Worm (Caenorhabditis elegans): ENCODE data around the gene K08B12.3.

Gene K08B12.3

DNA sequence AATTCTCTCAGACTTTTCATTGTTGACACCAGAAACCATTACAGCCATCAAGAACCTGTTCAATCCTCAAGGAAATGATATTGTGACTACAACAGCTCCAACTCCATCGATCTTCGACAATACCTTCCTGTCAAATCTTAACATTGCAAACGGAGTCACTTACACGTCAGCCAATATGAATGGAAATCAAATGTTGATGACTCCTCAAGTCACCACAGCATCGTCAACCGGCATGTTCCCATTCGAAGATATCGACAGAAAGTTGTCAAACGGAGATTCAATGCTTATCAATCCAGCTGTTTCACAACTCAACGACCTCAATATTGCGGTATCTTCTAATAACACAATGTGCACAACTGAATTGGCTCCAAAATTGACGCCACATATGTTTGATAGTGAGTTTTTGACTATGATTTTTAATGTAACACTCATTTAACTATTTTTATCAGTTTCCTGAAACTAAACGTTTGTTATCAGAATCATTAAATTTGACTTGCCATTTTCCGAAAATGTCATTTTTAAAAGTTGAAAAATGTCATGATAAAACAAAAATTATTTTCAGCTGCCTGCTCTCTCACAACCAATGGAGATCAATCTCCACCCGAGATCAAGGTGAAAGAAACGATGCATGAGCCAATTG is 16.1 kb downstream of the K08B12.3 start:
- peak; percentile 57; the same call in 1 of the 2 replicates for TF ChIP-seq php-3 (GFP tag; IDR thresholded peaks at IDR 0.05)
- peak; percentile 37 for TF ChIP-seq hlh-11 (tag; optimal IDR thresholded peaks at IDR 0.05)
- TF ChIP-seq aha-1 (tag): peak; percentile 94
- no peak for TF ChIP-seq Y48G9A.11 (GFP tag; IDR thresholded peaks at IDR 0.05)
- TF ChIP-seq unc-62 (GFP tag; optimal IDR thresholded peaks at IDR 0.05 in 1 of 2): peak in 1 of 2 experiments; percentile 90
- no peak for TF ChIP-seq unc-62 (tag; optimal IDR thresholded peaks at IDR 0.05)
- no peak for TF ChIP-seq dmd-9 (GFP tag; IDR thresholded peaks at IDR 0.05)
- no peak for TF ChIP-seq T20F7.1 (GFP tag; optimal IDR thresholded peaks at IDR 0.05)
- peak; percentile 85 for TF ChIP-seq dmd-6 (GFP tag; IDR thresholded peaks at IDR 0.05)
- peak; percentile 82 for TF ChIP-seq pqm-1 (tag; optimal IDR thresholded peaks at IDR 0.05)
- peak; percentile 75 for TF ChIP-seq nhr-28 (tag; optimal IDR thresholded peaks at IDR 0.05)
- TF ChIP-seq dve-1 (tag; optimal IDR thresholded peaks at IDR 0.05; ENCODE audit: insufficient read depth): peak; percentile 69
- TF ChIP-seq spr-3 (GFP tag; optimal IDR thresholded peaks at IDR 0.05): no peak
- no peak for TF ChIP-seq daf-16 (GFP tag; optimal IDR thresholded peaks at IDR 0.05)
- peak; percentile 45 for TF ChIP-seq daf-16 (tag; optimal IDR thresholded peaks at IDR 0.05)
- no peak for TF ChIP-seq jun-1 (tag; optimal IDR thresholded peaks at IDR 0.05)
- peak; percentile 66 for TF ChIP-seq nhr-48 (tag; optimal IDR thresholded peaks at IDR 0.05)
- peak; percentile 69 for TF ChIP-seq nhr-77 (tag; optimal IDR thresholded peaks at IDR 0.05)

DNA sequence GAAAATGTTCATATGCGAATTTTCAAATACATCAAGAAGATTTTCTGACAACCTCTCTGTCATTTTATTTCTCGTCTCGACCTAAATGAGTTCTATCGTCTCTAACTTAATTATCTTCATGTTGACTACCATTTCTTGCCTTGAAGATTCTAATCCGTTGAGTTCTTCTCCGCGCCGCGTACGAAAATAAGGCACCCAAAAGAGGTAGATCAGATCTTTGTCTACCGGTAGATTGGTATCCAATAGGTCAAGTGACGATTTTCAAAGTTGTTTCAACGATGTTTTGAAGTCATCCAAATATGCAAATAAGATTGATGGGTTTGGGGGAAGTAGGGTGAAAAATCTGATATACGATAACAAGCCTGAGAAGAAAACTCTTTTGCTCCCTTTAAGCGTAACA is 19.0 kb downstream of the K08B12.3 start:
- TF ChIP-seq R02D3.7 (tag; optimal IDR thresholded peaks at IDR 0.05) (no peak), nhr-42 (GFP tag; IDR thresholded peaks at IDR 0.05) (no peak), sdz-12 (GFP tag; optimal IDR thresholded peaks at IDR 0.05) (no peak), ztf-7 (tag; optimal IDR thresholded peaks at IDR 0.05) (no peak)

- TF ChIP-seq nhr-28 (tag; optimal IDR thresholded peaks at IDR 0.05) (peak; percentile 1), dmd-8 (GFP tag; IDR thresholded peaks at IDR 0.05) (no peak)
Observed at ce11 chrV:6259139-6259538, 24.2 kb downstream of the K08B12.3 start, which contains the start of gene K08B12.1. Gene K08B12.1, plus strand, starts transcription at chrV:6259367.

DNA sequence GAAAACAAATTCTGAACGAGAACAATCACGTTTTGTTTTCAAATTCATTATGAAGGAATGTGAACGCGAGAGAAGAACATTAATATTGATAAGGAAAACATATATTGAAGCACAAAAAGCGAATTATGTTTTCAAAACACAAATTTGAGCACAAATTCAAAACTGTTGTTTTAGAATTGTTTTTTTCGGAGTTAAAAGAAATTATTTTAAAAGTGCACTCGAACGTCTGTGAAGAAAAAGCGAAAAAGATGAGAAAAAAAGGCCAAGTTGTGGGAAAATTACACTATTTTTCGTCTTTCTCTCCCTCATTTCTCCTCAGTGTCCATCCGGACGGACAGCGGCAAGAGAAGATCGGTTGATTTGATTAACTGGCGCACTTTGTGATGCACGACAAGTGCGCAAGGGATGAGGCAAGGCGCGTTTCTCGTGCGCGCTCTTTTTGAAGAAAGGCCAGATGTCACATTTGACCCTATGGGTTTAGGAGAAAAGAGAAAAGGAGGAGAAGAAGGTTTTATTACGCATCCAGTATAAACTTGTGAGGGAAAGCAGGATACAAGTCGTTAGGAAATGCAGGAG is 32.3 kb downstream of the K08B12.3 start, which contains the start of gene mrck-1:
Gene mrck-1 (minus strand): TSS at position 51 of the 576 bp plus-strand sequence.
- peak; percentile 81 for TF ChIP-seq dpl-1 (GFP tag; optimal IDR thresholded peaks at IDR 0.05)
- TF ChIP-seq nhr-11 (tag; optimal IDR thresholded peaks at IDR 0.05): peak; percentile 93
- peak; percentile 94 for TF ChIP-seq ceh-20 (GFP tag; IDR thresholded peaks at IDR 0.05)
- TF ChIP-seq lin-1 (GFP tag; IDR thresholded peaks at IDR 0.05): 0 out of 2 replicates have a peak, but pooled peaks have one; percentile 28
- peak in 1 of 2 experiments; percentile 70 for TF ChIP-seq mdl-1 (tag; optimal IDR thresholded peaks at IDR 0.05)
- no peak for TF ChIP-seq skn-1 (tag; optimal IDR thresholded peaks at IDR 0.05)
- peak; percentile 28 for TF ChIP-seq zag-1 (tag; optimal IDR thresholded peaks at IDR 0.05)
- TF ChIP-seq nhr-48 (tag; optimal IDR thresholded peaks at IDR 0.05): peak; percentile 93
- TF ChIP-seq ctbp-1 (GFP tag; IDR thresholded peaks at IDR 0.05): peak; percentile 97
- TF ChIP-seq ama-1 (optimal IDR thresholded peaks at IDR 0.05): peak; percentile 45
- no peak for TF ChIP-seq F26F4.8 (GFP tag; conservative IDR thresholded peaks at IDR 0.05)
- TF ChIP-seq spr-1 (tag; optimal IDR thresholded peaks at IDR 0.05): peak; percentile 81
- TF ChIP-seq saeg-2 (GFP tag; IDR thresholded peaks at IDR 0.05): peak; percentile 51; the same call in 1 of the 2 replicates
- TF ChIP-seq snpc-1.2 (GFP tag; IDR thresholded peaks at IDR 0.05): 0 out of 2 replicates have a peak, but pooled peaks have one; percentile 27
- peak; percentile 84 for TF ChIP-seq arid-1 (GFP tag; conservative IDR thresholded peaks at IDR 0.05)
- peak; percentile 49; the same call in 1 of the 2 replicates for TF ChIP-seq lin-29 (GFP tag; IDR thresholded peaks at IDR 0.05)
- peak; percentile 94 for TF ChIP-seq rbr-2 (tag; optimal IDR thresholded peaks at IDR 0.05)
- peak; percentile 11; the same call in 1 of the 2 replicates for TF ChIP-seq php-3 (GFP tag; IDR thresholded peaks at IDR 0.05)
- no peak for TF ChIP-seq lin-15B (tag; optimal IDR thresholded peaks at IDR 0.05)
- peak; percentile 88 for TF ChIP-seq tra-1 (GFP tag; IDR thresholded peaks at IDR 0.05)
- no peak for TF ChIP-seq daf-19 (GFP tag; conservative IDR thresholded peaks at IDR 0.05)
- TF ChIP-seq mes-2 (tag; optimal IDR thresholded peaks at IDR 0.05; ENCODE audit: poor library complexity, severe bottlenecking): peak; percentile 92
- peak; percentile 52 for TF ChIP-seq nhr-25 (tag; optimal IDR thresholded peaks at IDR 0.05; ENCODE audit: borderline replicate concordance, insufficient read depth)
- peak; percentile 72 for TF ChIP-seq nhr-28 (tag; optimal IDR thresholded peaks at IDR 0.05)
- TF ChIP-seq madf-5 (GFP tag; IDR thresholded peaks at IDR 0.05): peak; percentile 14 to 51; a peak in 1 of 4 replicates
